Worm (Caenorhabditis elegans) whole organism, L1 larva: ENCODE measurements around the gene F23D12.11.

Experiments
- aly-2 ChIP-seq: fragments of 150-350 bp; optimal IDR thresholded peaks from 2 replicates; lab custom pipeline; 2014; ENCODE audit warnings: missing biosample characterization, missing genetic modification characterization
- ces-1 ChIP-seq: fragments of 150-350 bp; optimal IDR thresholded peaks from 2 replicates; lab custom pipeline; 2014; ENCODE audit warnings: missing biosample characterization, missing genetic modification reagents, missing genetic modification characterization
- elt-2 ChIP-seq: sonication (generic microtip); optimal IDR thresholded peaks from 2 replicates; lab custom pipeline; 2016; ENCODE audit warnings: missing genetic modification characterization, mild to moderate bottlenecking, inconsistent platforms, missing compliant biosample characterization, missing genetic modification reagents
- fos-1 ChIP-seq: fragments of 150-350 bp; optimal IDR thresholded peaks from 2 replicates; lab custom pipeline; 2014; ENCODE audit warnings: missing biosample characterization, missing genetic modification characterization
- lsy-2 ChIP-seq, 2 experiments: fragments of 150-350 bp; optimal IDR thresholded peaks; 2 replicates each; lab custom pipeline; 2014; ENCODE audit warnings: missing biosample characterization in 2 of 2, missing genetic modification characterization in 2 of 2
- nhr-11 ChIP-seq: fragments of 150-350 bp; optimal IDR thresholded peaks from 2 replicates; lab custom pipeline; 2014; ENCODE audit warnings: missing biosample characterization, missing genetic modification characterization
- nhr-84 ChIP-seq: sonication (generic microtip); optimal IDR thresholded peaks from 2 replicates; lab custom pipeline; 2017; ENCODE audit warnings: missing biosample characterization, missing genetic modification characterization
- nhr-90 ChIP-seq: sonication (generic microtip); optimal IDR thresholded peaks from 2 replicates; lab custom pipeline; 2016; ENCODE audit warnings: mild to moderate bottlenecking, missing genetic modification characterization, missing compliant biosample characterization; ENCODE audit not compliant: poor library complexity
- pqm-1 ChIP-seq: sonication (generic microtip); optimal IDR thresholded peaks from 3 replicates; lab custom pipeline; 2017; ENCODE audit warnings: missing biosample characterization, missing genetic modification characterization
- rnt-1 ChIP-seq: sonication (generic microtip); optimal IDR thresholded peaks from 2 replicates; lab custom pipeline; 2016; ENCODE audit warnings: mild to moderate bottlenecking, missing genetic modification characterization, moderate library complexity, missing compliant biosample characterization
- unc-130 ChIP-seq: fragments of 150-350 bp; optimal IDR thresholded peaks from 2 replicates; lab custom pipeline; 2017; ENCODE audit warnings: missing biosample characterization, missing genetic modification characterization, inconsistent platforms

DNA sequence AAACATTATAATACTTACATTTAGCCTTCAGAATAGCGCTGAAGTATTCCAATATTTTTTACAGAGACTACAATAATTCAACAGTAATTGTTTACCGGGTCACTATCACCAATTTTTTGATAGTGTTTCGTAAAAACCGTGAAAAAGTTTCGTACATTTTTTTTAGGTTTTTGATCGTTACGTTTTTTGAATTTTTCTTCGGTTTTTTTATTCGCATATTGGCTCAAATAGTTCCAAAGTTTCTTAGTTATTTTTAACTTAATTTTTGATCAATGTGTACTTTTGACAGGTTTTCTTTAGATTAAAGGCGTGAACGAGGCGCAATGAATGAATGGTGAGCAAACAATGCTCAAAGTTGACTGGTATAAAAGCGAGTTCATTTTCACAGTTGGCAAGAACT is 1.4 kb downstream of the F23D12.11 start, which contains the start of gene fipr-3:
- TF ChIP-seq aly-2 (tag; lab: Kevin White, UChicago) = no peak
- no peak for TF ChIP-seq ces-1
- no peak for TF ChIP-seq unc-130 (tag; lab: Kevin White, UChicago)
- TF ChIP-seq lsy-2 (tag; optimal IDR thresholded peaks at IDR 0.05; lab: Kevin White, UChicago) = no peak
- no peak for TF ChIP-seq nhr-84 (tag; lab: Kevin White, UChicago)
- TF ChIP-seq nhr-90 (tag; lab: Kevin White, UChicago) = no peak
- TF ChIP-seq nhr-11 = no peak
- no peak for TF ChIP-seq rnt-1 (tag; lab: Kevin White, UChicago)
- TF ChIP-seq elt-2 (tag; lab: Kevin White, UChicago) = no peak
- TF ChIP-seq fos-1 (tag; lab: Kevin White, UChicago) = no peak
- TF ChIP-seq pqm-1 = no peak
